Fruit fly (Drosophila melanogaster) whole organism, embryonic: Measurements from ENCODE around the gene CG7342.

Source experiments
- Atf6 ChIP-seq: fragments of 200-800 bp; sonication (Bioruptor generic); IDR thresholded peaks from 2 replicates; pipeline ENCODE4 v1.3.6; 2022; ENCODE audit warnings: missing biosample characterization, missing genetic modification characterization
- CG10274 ChIP-seq: fragments of 200-800 bp; sonication (Bioruptor generic); optimal IDR thresholded peaks from 3 replicates; lab custom pipeline; 2017; ENCODE audit warnings: missing biosample characterization, mild to moderate bottlenecking, missing genetic modification characterization
- CG11085 ChIP-seq: fragments of 200-800 bp; sonication (Bioruptor generic); IDR thresholded peaks from 2 replicates; pipeline ENCODE4 v1.3.6; 2022; ENCODE audit warnings: missing biosample characterization, missing genetic modification characterization
- CG11504 ChIP-seq: fragments of 200-800 bp; sonication (Bioruptor generic); optimal IDR thresholded peaks from 3 replicates; lab custom pipeline; 2019; ENCODE audit warnings: missing biosample characterization, mild to moderate bottlenecking, missing genetic modification characterization, moderate library complexity
- CG12219 ChIP-seq: fragments of 200-800 bp; sonication (Bioruptor generic); optimal IDR thresholded peaks from 3 replicates; lab custom pipeline; 2018; ENCODE audit warnings: missing biosample characterization, mild to moderate bottlenecking, missing genetic modification characterization
- CG1233 ChIP-seq: fragments of 200-800 bp; sonication (Bioruptor generic); optimal IDR thresholded peaks from 4 replicates; lab custom pipeline; 2018; ENCODE audit warnings: missing biosample characterization, mild to moderate bottlenecking, missing genetic modification characterization
- CG13624 ChIP-seq: fragments of 200-800 bp; sonication (Bioruptor generic); optimal IDR thresholded peaks from 2 replicates; lab custom pipeline; 2016; ENCODE audit warnings: missing biosample characterization, missing genetic modification characterization
- CG15011 ChIP-seq: fragments of 200-800 bp; sonication (Bioruptor generic); optimal IDR thresholded peaks from 3 replicates; lab custom pipeline; 2018; ENCODE audit warnings: missing biosample characterization, mild to moderate bottlenecking, missing genetic modification characterization
- CG15269 ChIP-seq: fragments of 200-800 bp; sonication (Bioruptor generic); optimal IDR thresholded peaks from 2 replicates; lab custom pipeline; 2018; ENCODE audit warnings: missing biosample characterization, mild to moderate bottlenecking, missing genetic modification characterization, moderate library complexity
- CG15514 ChIP-seq: fragments of 200-800 bp; sonication (Bioruptor generic); optimal IDR thresholded peaks from 3 replicates; lab custom pipeline; 2017; ENCODE audit warnings: missing biosample characterization, missing genetic modification characterization, mild to moderate bottlenecking, moderate library complexity, missing genetic modification reagents
- CG1647 ChIP-seq: fragments of 200-800 bp; sonication (Bioruptor generic); optimal IDR thresholded peaks from 3 replicates; lab custom pipeline; 2016; ENCODE audit warnings: missing biosample characterization, missing genetic modification characterization
- CG17361 ChIP-seq: fragments of 200-800 bp; sonication (Bioruptor generic); IDR thresholded peaks from 3 replicates; pipeline ENCODE4 v1.3.6; 2022; ENCODE audit warnings: missing biosample characterization, missing genetic modification characterization
- CG18262 ChIP-seq: fragments of 200-800 bp; optimal IDR thresholded peaks from 3 replicates; lab custom pipeline; 2019; ENCODE audit warnings: missing biosample characterization, mild to moderate bottlenecking, missing genetic modification characterization, moderate library complexity
- CG1832 ChIP-seq: fragments of 200-800 bp; sonication (Bioruptor generic); optimal IDR thresholded peaks from 2 replicates; lab custom pipeline; 2017; ENCODE audit warnings: missing biosample characterization, mild to moderate bottlenecking, missing genetic modification characterization, inconsistent platforms
- CG18619 ChIP-seq: fragments of 200-800 bp; sonication (Bioruptor generic); optimal IDR thresholded peaks from 3 replicates; lab custom pipeline; 2017; ENCODE audit warnings: missing biosample characterization, mild to moderate bottlenecking, missing genetic modification characterization
- CG2875 ChIP-seq: fragments of 200-800 bp; sonication (Bioruptor generic); optimal IDR thresholded peaks from 2 replicates; lab custom pipeline; 2017; ENCODE audit warnings: missing biosample characterization, mild to moderate bottlenecking, missing genetic modification characterization, missing genetic modification reagents
- CG32532 ChIP-seq: fragments of 200-800 bp; sonication (Bioruptor generic); IDR thresholded peaks from 2 replicates; pipeline ENCODE4 v1.3.6; 2022; ENCODE audit warnings: missing biosample characterization, missing genetic modification characterization
- CG32767 ChIP-seq: fragments of 200-800 bp; sonication (Bioruptor generic); IDR thresholded peaks from 2 replicates; pipeline ENCODE4 v1.3.6; 2022; ENCODE audit warnings: missing biosample characterization, missing genetic modification characterization
- CG9609 ChIP-seq: fragments of 200-800 bp; sonication (Bioruptor generic); optimal IDR thresholded peaks from 3 replicates; lab custom pipeline; 2016; ENCODE audit warnings: missing biosample characterization, missing genetic modification characterization
- CG9876 ChIP-seq: fragments of 200-800 bp; sonication (Bioruptor generic); optimal IDR thresholded peaks from 2 replicates; lab custom pipeline; 2016; ENCODE audit warnings: missing biosample characterization, missing genetic modification characterization
- CkIIα-i1 ChIP-seq: fragments of 200-800 bp; sonication (Bioruptor generic); IDR thresholded peaks from 2 replicates; pipeline ENCODE4 v1.3.6; 2022; ENCODE audit warnings: missing biosample characterization, missing genetic modification characterization
- Dip3 ChIP-seq: fragments of 200-800 bp; sonication (Bioruptor generic); optimal IDR thresholded peaks from 3 replicates; lab custom pipeline; 2016; ENCODE audit warnings: missing biosample characterization, missing genetic modification characterization
- Doc3 ChIP-seq: fragments of 200-800 bp; sonication (Bioruptor generic); IDR thresholded peaks from 3 replicates; pipeline ENCODE4 v1.3.6; 2022; ENCODE audit warnings: missing biosample characterization, missing genetic modification characterization; ENCODE audit not compliant: partially characterized antibody
- Gsc ChIP-seq: fragments of 200-800 bp; sonication (Bioruptor generic); IDR thresholded peaks from 2 replicates; pipeline ENCODE4 v1.3.6; 2022; ENCODE audit warnings: missing biosample characterization, missing genetic modification characterization
- HHEX ChIP-seq: fragments of 200-800 bp; sonication (Bioruptor generic); optimal IDR thresholded peaks from 3 replicates; lab custom pipeline; 2017; ENCODE audit warnings: missing biosample characterization, mild to moderate bottlenecking, missing genetic modification characterization, missing genetic modification reagents
- Ravus ChIP-seq: fragments of 200-800 bp; sonication (Bioruptor generic); IDR thresholded peaks from 2 replicates; pipeline ENCODE4 v1.3.6; 2022; ENCODE audit warnings: missing biosample characterization, missing genetic modification characterization
- Six4 ChIP-seq: fragments of 200-800 bp; sonication (Bioruptor generic); optimal IDR thresholded peaks from 2 replicates; lab custom pipeline; 2016; ENCODE audit warnings: missing biosample characterization, missing genetic modification characterization
- Sry-δ ChIP-seq: fragments of 200-800 bp; sonication (Bioruptor generic); optimal IDR thresholded peaks from 2 replicates; lab custom pipeline; 2016; ENCODE audit warnings: missing biosample characterization, missing genetic modification characterization
- Trl ChIP-seq, 3 experiments: fragments of >200 bp in 2 of 3; fragments of 200-800 bp in 1 of 3; sonication (Bioruptor generic) in 1 of 3; optimal IDR thresholded peaks; 2 replicates in 1 of 3; 3 replicates in 2 of 3; lab custom pipeline; 2016 to 2017; ENCODE audit warnings: missing biosample characterization in 1 of 3, missing genetic modification characterization in 1 of 3
- Xbp1 ChIP-seq: fragments of 200-800 bp; sonication (Bioruptor generic); optimal IDR thresholded peaks from 3 replicates; lab custom pipeline; 2016; ENCODE audit warnings: missing biosample characterization, mild to moderate bottlenecking, missing genetic modification characterization
- amos ChIP-seq: fragments of 200-800 bp; sonication (Bioruptor generic); IDR thresholded peaks from 2 replicates; pipeline ENCODE4 v1.3.6; 2022; ENCODE audit warnings: missing biosample characterization, missing genetic modification characterization; ENCODE audit not compliant: partially characterized antibody
- ap ChIP-seq: fragments of 200-800 bp; sonication (Bioruptor generic); IDR thresholded peaks from 2 replicates; pipeline ENCODE4 v1.3.6; 2022; ENCODE audit warnings: missing biosample characterization, missing genetic modification characterization
- ara ChIP-seq: fragments of 200-800 bp; sonication (Bioruptor generic); IDR thresholded peaks from 2 replicates; pipeline ENCODE4 v1.3.6; 2022; ENCODE audit warnings: missing biosample characterization, missing genetic modification characterization
- bigmax ChIP-seq: fragments of 200-800 bp; sonication (Bioruptor generic); optimal IDR thresholded peaks from 2 replicates; lab custom pipeline; 2018; ENCODE audit warnings: missing biosample characterization, mild to moderate bottlenecking, missing genetic modification characterization
- crol ChIP-seq: fragments of 200-800 bp; sonication (Bioruptor generic); IDR thresholded peaks from 2 replicates; pipeline ENCODE4 v1.3.6; 2022; ENCODE audit warnings: missing biosample characterization, missing genetic modification characterization
- da ChIP-seq: fragments of 200-800 bp; sonication (Bioruptor generic); optimal IDR thresholded peaks from 2 replicates; lab custom pipeline; 2016; ENCODE audit warnings: missing biosample characterization, missing genetic modification characterization
- dysf ChIP-seq: fragments of 200-800 bp; sonication (Bioruptor generic); IDR thresholded peaks from 3 replicates; pipeline ENCODE4 v1.3.6; 2022; ENCODE audit warnings: missing biosample characterization, missing genetic modification characterization
- fd3F ChIP-seq: fragments of 200-800 bp; sonication (Bioruptor generic); optimal IDR thresholded peaks from 2 replicates; lab custom pipeline; 2018; ENCODE audit warnings: missing biosample characterization, mild to moderate bottlenecking, missing genetic modification characterization, moderate library complexity
- gem ChIP-seq: fragments of 200-800 bp; sonication (Bioruptor generic); optimal IDR thresholded peaks from 2 replicates; lab custom pipeline; 2019; ENCODE audit warnings: missing biosample characterization, mild to moderate bottlenecking, missing genetic modification characterization, moderate library complexity
- hth ChIP-seq: fragments of >200 bp; optimal IDR thresholded peaks from 2 replicates; lab custom pipeline; 2017; ENCODE audit warnings: inconsistent platforms
- insv ChIP-seq, 2 experiments: fragments of 200-800 bp; sonication (Bioruptor generic); optimal IDR thresholded peaks; 3 replicates each; lab custom pipeline; 2016 to 2018; ENCODE audit warnings: missing biosample characterization in 2 of 2, missing genetic modification characterization in 2 of 2
- inv ChIP-seq: fragments of 200-800 bp; sonication (Bioruptor generic); IDR thresholded peaks from 2 replicates; pipeline ENCODE4 v1.3.6; 2022; ENCODE audit warnings: missing biosample characterization, missing genetic modification characterization; ENCODE audit not compliant: partially characterized antibody
- kni ChIP-seq: fragments of 200-800 bp; sonication (Bioruptor generic); optimal IDR thresholded peaks from 3 replicates; lab custom pipeline; 2017; ENCODE audit warnings: mild to moderate bottlenecking, missing biosample characterization, missing genetic modification reagents, missing genetic modification characterization
- nom ChIP-seq: fragments of 200-800 bp; sonication (Bioruptor generic); optimal IDR thresholded peaks from 2 replicates; lab custom pipeline; 2017; ENCODE audit warnings: missing biosample characterization, missing genetic modification characterization, mild to moderate bottlenecking, moderate library complexity, missing genetic modification reagents
- repo ChIP-seq: fragments of 200-800 bp; sonication (Bioruptor generic); optimal IDR thresholded peaks from 2 replicates; lab custom pipeline; 2016; ENCODE audit warnings: missing biosample characterization, missing genetic modification characterization
- rib ChIP-seq: fragments of 200-800 bp; sonication (Bioruptor generic); IDR thresholded peaks from 2 replicates; pipeline ENCODE4 v1.3.6; 2022; ENCODE audit warnings: missing biosample characterization, missing genetic modification characterization
- ro ChIP-seq: fragments of 200-800 bp; sonication (Bioruptor generic); IDR thresholded peaks from 2 replicates; pipeline ENCODE4 v1.3.6; 2022; ENCODE audit warnings: missing biosample characterization, missing genetic modification characterization
- schlank ChIP-seq: fragments of 200-800 bp; sonication (Bioruptor generic); optimal IDR thresholded peaks from 2 replicates; lab custom pipeline; 2018; ENCODE audit warnings: missing biosample characterization, mild to moderate bottlenecking, missing genetic modification characterization
- sima ChIP-seq: fragments of 200-800 bp; sonication (Bioruptor generic); optimal IDR thresholded peaks from 2 replicates; lab custom pipeline; 2016; ENCODE audit warnings: missing biosample characterization, missing genetic modification characterization
- slbo ChIP-seq: fragments of 200-800 bp; sonication (Bioruptor generic); IDR thresholded peaks from 2 replicates; pipeline ENCODE4 v1.3.6; 2022; ENCODE audit warnings: missing biosample characterization, missing genetic modification characterization
- tx ChIP-seq: fragments of 200-800 bp; sonication (Bioruptor generic); optimal IDR thresholded peaks from 2 replicates; lab custom pipeline; 2016; ENCODE audit warnings: missing biosample characterization, missing genetic modification characterization
- z ChIP-seq: fragments of 200-800 bp; sonication (Bioruptor generic); IDR thresholded peaks from 3 replicates; pipeline ENCODE4 v1.3.6; 2022; ENCODE audit warnings: missing biosample characterization, missing genetic modification characterization

CG7342 gene

dm6 chr3R:19641058-19641457 is 37.9 kb downstream of the CG7342 start (continued):
- peak; percentile 39; the same call in 1 of the 2 replicates for TF ChIP-seq CG32532 (GFP tag; lab: Robert Waterston, UW)
- no peak for TF ChIP-seq schlank (tag; lab: Kevin White, UChicago)
- no peak for TF ChIP-seq insv (GFP tag; optimal IDR thresholded peaks at IDR 0.05; lab: Kevin White, UChicago)
- TF ChIP-seq Sry-δ (GFP tag; lab: Kevin White, UChicago) = no peak
- no peak for TF ChIP-seq CG18619 (GFP tag; lab: Kevin White, UChicago)
- TF ChIP-seq z (GFP tag; lab: Robert Waterston, UW) = no peak
- TF ChIP-seq CG18262 (tag; lab: Kevin White, UChicago) = no peak
- no peak for TF ChIP-seq CG9876 (GFP tag; lab: Kevin White, UChicago)
- TF ChIP-seq CG17361 = no peak
- no peak for TF ChIP-seq CG15269 (tag; lab: Kevin White, UChicago)
- TF ChIP-seq bigmax (GFP tag; lab: Kevin White, UChicago) = no peak
- no peak for TF ChIP-seq Atf6
- TF ChIP-seq dysf (GFP tag; lab: Robert Waterston, UW) = no peak
- no peak for TF ChIP-seq kni
- TF ChIP-seq HHEX (GFP tag; lab: Kevin White, UChicago) = no peak
- TF ChIP-seq CG2875 (GFP tag; lab: Kevin White, UChicago) = no peak
- TF ChIP-seq ro (GFP tag; lab: Robert Waterston, UW) = no peak
- no peak for TF ChIP-seq tx
- peak; percentile 59 for TF ChIP-seq nom (GFP tag; lab: Kevin White, UChicago)
- TF ChIP-seq fd3F = no peak
- no peak for TF ChIP-seq hth (lab: Kevin White, UChicago)
- TF ChIP-seq da (GFP tag; lab: Kevin White, UChicago) = no peak
- no peak for TF ChIP-seq ara (GFP tag; lab: Robert Waterston, UW)
- TF ChIP-seq Trl (optimal IDR thresholded peaks at IDR 0.05; lab: Kevin White, UChicago) = peak; percentile 55 to 79
- no peak for TF ChIP-seq Trl (GFP tag; optimal IDR thresholded peaks at IDR 0.05; lab: Kevin White, UChicago)
- TF ChIP-seq CG1647 (GFP tag; lab: Kevin White, UChicago) = no peak
- TF ChIP-seq CG1832 = no peak
- no peak for TF ChIP-seq sima (GFP tag; lab: Kevin White, UChicago)
- no peak for TF ChIP-seq Gsc (GFP tag; lab: Robert Waterston, UW)
- TF ChIP-seq slbo (GFP tag; lab: Robert Waterston, UW) = no peak
- no peak; the same call in 1 of the 2 replicates for TF ChIP-seq amos (GFP tag; lab: Robert Waterston, UW)
- TF ChIP-seq CG1233 (GFP tag; lab: Kevin White, UChicago) = no peak
- TF ChIP-seq gem (tag; lab: Kevin White, UChicago) = no peak
- TF ChIP-seq CG15011 = no peak
- TF ChIP-seq CG15514 = no peak
- TF ChIP-seq Ravus = no peak
- no peak for TF ChIP-seq inv
- TF ChIP-seq CkIIα-i1 (GFP tag; lab: Robert Waterston, UW) = no peak
- no peak for TF ChIP-seq Xbp1
- no peak for TF ChIP-seq CG11085 (GFP tag; lab: Robert Waterston, UW)
- no peak for TF ChIP-seq CG12219 (GFP tag; lab: Kevin White, UChicago)
- no peak for TF ChIP-seq CG11504
- peak; percentile 49 for TF ChIP-seq rib
- TF ChIP-seq CG9609 (GFP tag; lab: Kevin White, UChicago) = no peak
- TF ChIP-seq Doc3 (GFP tag; lab: Robert Waterston, UW) = 0 out of 3 replicates have a peak, but pooled peaks have one; percentile 40
- TF ChIP-seq CG13624 = no peak
- TF ChIP-seq ap (GFP tag; lab: Robert Waterston, UW) = no peak
- TF ChIP-seq CG10274 (GFP tag; lab: Kevin White, UChicago) = no peak
- TF ChIP-seq crol (GFP tag; lab: Robert Waterston, UW) = peak; percentile 97
- TF ChIP-seq Six4 = no peak
- TF ChIP-seq Dip3 = no peak
- no peak for TF ChIP-seq repo (GFP tag; lab: Kevin White, UChicago)
- TF ChIP-seq CG32767 (GFP tag; lab: Robert Waterston, UW) = no peak
